Worm (Caenorhabditis elegans) whole organism, L1 larva: ENCODE results near the gene K05B2.4.

Source experiments
- elt-2 ChIP-seq: sonication (generic microtip); optimal IDR thresholded peaks from 2 replicates; lab custom pipeline; 2016; ENCODE audit warnings: missing genetic modification characterization, mild to moderate bottlenecking, inconsistent platforms, missing compliant biosample characterization, missing genetic modification reagents
- nhr-237 ChIP-seq: fragments of 150-350 bp; optimal IDR thresholded peaks from 2 replicates; lab custom pipeline; 2014; ENCODE audit warnings: missing biosample characterization, missing genetic modification characterization
- skn-1 ChIP-seq: fragments of 150-350 bp; optimal IDR thresholded peaks from 2 replicates; lab custom pipeline; 2014; ENCODE audit warnings: missing biosample characterization, missing genetic modification characterization
- snpc-4 ChIP-seq: fragments of 150-350 bp; optimal IDR thresholded peaks from 2 replicates; lab custom pipeline; 2014; ENCODE audit warnings: missing biosample characterization, missing genetic modification characterization

DNA sequence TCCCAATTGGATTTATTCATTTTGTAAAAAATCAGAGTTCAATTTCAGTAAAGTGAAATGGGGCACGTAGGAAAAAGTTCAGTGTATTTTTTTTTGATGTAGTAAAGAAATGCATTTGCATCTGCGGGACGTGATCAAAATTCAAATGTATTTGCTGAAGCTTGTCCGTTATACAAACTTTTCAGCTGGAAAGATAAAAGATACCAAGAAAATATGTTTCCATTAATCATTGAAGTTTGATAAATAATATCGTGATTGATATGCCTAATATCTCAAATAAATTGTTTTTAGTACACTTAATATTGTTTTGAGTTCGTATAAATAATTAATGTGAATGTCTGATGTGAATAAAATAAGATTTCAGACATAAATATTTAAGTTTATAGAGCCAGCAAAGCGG lies 18.4 kb downstream of the K05B2.4 start:
- TF ChIP-seq skn-1 (tag; lab: Kevin White, UChicago) (no peak), snpc-4 (tag; lab: Kevin White, UChicago) (no peak), nhr-237 (tag; lab: Kevin White, UChicago) (no peak), elt-2 (no peak)
